Fruit fly (Drosophila melanogaster) whole organism: Measurements from ENCODE around the gene CG7248.

Experiments
- CG8478 ChIP-seq: fragments of >200 bp; optimal IDR thresholded peaks from 2 replicates; lab custom pipeline; 2018; ENCODE audit warnings: inconsistent platforms
- Dll ChIP-seq: fragments of >200 bp; optimal IDR thresholded peaks from 2 replicates; lab custom pipeline; 2017
- EcR ChIP-seq, 2 experiments: fragments of >200 bp; optimal IDR thresholded peaks; 2 replicates each; lab custom pipeline; 2017; ENCODE audit warnings: missing biosample characterization in 2 of 2, missing genetic modification characterization in 2 of 2, missing genetic modification reagents in 2 of 2
- pan ChIP-seq: fragments of >200 bp; optimal IDR thresholded peaks from 2 replicates; lab custom pipeline; 2017
- psq ChIP-seq: fragments of >200 bp; optimal IDR thresholded peaks from 2 replicates; lab custom pipeline; 2017
- usp ChIP-seq: fragments of >200 bp; optimal IDR thresholded peaks from 2 replicates; lab custom pipeline; 2017; ENCODE audit warnings: missing biosample characterization, missing genetic modification characterization, mixed read lengths

DNA sequence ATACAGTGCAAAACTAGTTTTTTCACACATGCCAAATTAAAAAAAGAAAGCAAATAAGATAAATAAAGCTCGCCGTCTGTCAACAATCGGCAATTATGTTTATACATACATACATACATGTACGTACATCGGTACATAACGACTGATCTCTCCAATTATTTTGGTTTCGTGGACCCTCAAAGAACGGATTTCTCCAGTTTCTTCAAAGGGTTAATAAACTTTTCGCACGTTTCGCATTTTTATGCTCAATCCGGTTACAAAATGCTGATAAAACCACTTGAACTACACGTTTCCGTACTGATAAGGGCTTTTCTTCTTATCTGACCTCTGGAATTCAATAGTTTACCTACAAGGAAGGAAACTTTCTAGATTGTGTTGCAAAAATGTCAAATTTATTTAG lies 49.6 kb downstream of the CG7248 start:
- no peak for TF ChIP-seq psq (lab: Kevin White, UChicago)
- TF ChIP-seq EcR (GFP tag; optimal IDR thresholded peaks at IDR 0.05; lab: Kevin White, UChicago): no peak
- TF ChIP-seq usp (GFP tag; lab: Kevin White, UChicago): no peak
- no peak for TF ChIP-seq pan
- TF ChIP-seq Dll (lab: Kevin White, UChicago): no peak
- no peak for TF ChIP-seq CG8478
